Fruit fly (Drosophila melanogaster) whole organism, embryonic: ENCODE measurements around the gene CG5326.

ENCODE experiments used
- CG2202 ChIP-seq: fragments of 200-800 bp; sonication (Bioruptor generic); optimal IDR thresholded peaks from 2 replicates; lab custom pipeline; 2018; ENCODE audit warnings: missing biosample characterization, mild to moderate bottlenecking, missing genetic modification characterization
- CG43689 ChIP-seq: fragments of 200-800 bp; sonication (Bioruptor generic); IDR thresholded peaks from 2 replicates; pipeline ENCODE4 v1.3.6; 2022; ENCODE audit warnings: missing biosample characterization, missing genetic modification characterization
- HmgZ ChIP-seq: fragments of 200-800 bp; sonication (Bioruptor generic); optimal IDR thresholded peaks from 2 replicates; lab custom pipeline; 2018; ENCODE audit warnings: missing biosample characterization, mild to moderate bottlenecking, missing genetic modification characterization
- Jarid2 ChIP-seq: fragments of 200-800 bp; sonication (Bioruptor generic); optimal IDR thresholded peaks from 3 replicates; lab custom pipeline; 2017; ENCODE audit warnings: mild to moderate bottlenecking, missing biosample characterization, missing genetic modification reagents, missing genetic modification characterization
- cg ChIP-seq: fragments of 200-800 bp; sonication (Bioruptor generic); optimal IDR thresholded peaks from 3 replicates; lab custom pipeline; 2019; ENCODE audit warnings: missing biosample characterization, mild to moderate bottlenecking, missing genetic modification characterization, moderate library complexity

DNA sequence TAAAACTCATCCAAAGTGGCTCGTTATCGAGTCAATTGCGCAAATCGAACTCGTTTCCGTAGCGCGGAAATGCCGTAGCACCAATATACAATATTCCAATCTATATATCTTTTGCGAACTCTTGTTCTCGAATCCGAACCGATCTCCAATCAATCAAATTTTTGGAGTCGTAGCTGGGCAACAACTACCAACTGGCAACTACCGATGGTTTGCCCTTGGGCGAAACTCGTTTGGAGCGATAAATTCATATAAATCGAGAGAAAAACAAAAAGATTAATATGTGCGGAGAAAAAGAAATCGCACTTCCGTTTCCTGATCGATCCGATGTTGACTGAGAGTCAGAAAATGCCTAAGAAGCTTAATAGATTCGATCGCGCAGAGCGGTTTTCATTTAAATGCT, 26.0 kb upstream of the CG5326 start:
- TF ChIP-seq HmgZ (tag; lab: Kevin White, UChicago), result no peak
- TF ChIP-seq CG2202 (tag; lab: Kevin White, UChicago), result no peak
- no peak for TF ChIP-seq CG43689 (GFP tag; lab: Robert Waterston, UW)
- TF ChIP-seq cg (GFP tag; lab: Kevin White, UChicago), result no peak
- TF ChIP-seq Jarid2 (GFP tag; lab: Kevin White, UChicago), result no peak
